Worm (Caenorhabditis elegans) whole organism, L4/young adult: ENCODE results near the gene F54D1.1.

Experiments used
- W03F9.2 ChIP-seq: fragments of 150-350 bp; optimal IDR thresholded peaks from 2 replicates; lab custom pipeline; 2014; ENCODE audit warnings: missing biosample characterization, missing genetic modification characterization
- dao-5 ChIP-seq: sonication (generic microtip); optimal IDR thresholded peaks from 2 replicates; lab custom pipeline; 2016; ENCODE audit warnings: missing genotype, missing genetic modification characterization, moderate library complexity, missing compliant biosample characterization
- him-1 ChIP-seq: sonication (generic microtip); optimal IDR thresholded peaks from 2 replicates; lab custom pipeline; 2016; ENCODE audit warnings: missing genotype, missing genetic modification reagents, missing genetic modification characterization, missing compliant biosample characterization

- TF ChIP-seq W03F9.2 (tag; lab: Kevin White, UChicago) = no peak
- no peak for TF ChIP-seq him-1
- TF ChIP-seq dao-5 = no peak
Measured at ce11 chrIV:11311484-11311883, 49.8 kb downstream of the F54D1.1 start.
